Fruit fly (Drosophila melanogaster): Measurements from ENCODE around the gene CG13995.

DNA sequence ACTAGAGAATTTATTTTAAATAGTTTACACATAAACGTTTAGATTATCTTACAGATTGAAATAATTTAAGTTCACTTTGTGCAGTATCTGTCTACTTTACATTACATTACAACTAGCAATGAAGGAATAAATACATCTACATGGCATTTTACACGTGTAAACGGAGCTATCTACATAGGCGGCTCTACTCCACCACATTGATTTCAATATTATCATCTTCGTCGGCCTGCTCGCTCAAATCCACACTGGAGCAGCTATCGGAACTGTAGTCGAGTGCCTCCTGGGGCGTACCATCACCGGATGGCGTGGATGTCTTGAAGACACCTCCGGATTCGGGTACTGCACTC is 41.1 kb upstream of the CG13995 start:
- TF ChIP-seq CG8478 (optimal IDR thresholded peaks at IDR 0.05) = no peak
- peak; percentile 24 to 34 for TF ChIP-seq CTCF (optimal IDR thresholded peaks at IDR 0.05)
